Worm (Caenorhabditis elegans): ENCODE results near the gene nspd-4.

The nspd-4 gene

DNA sequence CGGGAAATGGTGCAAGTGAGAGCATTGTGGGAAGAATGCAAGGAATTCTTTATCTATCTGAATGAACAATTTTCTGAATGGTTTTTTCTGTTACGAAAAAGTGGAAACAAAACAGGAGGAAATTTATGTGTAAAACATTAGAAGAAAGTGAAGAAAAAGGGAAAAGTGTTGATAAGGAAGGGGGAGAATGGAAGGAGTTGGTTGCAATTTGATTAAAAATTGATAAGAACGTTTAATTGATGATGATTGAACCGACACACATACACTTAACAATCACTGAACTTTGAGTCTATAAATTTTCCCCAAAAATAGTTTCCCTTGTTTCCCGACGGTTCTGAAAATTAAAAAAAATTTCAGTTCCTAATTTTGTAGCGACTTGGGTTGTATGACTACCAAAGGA, 39.5 kb upstream of the nspd-4 start:
- no peak for TF ChIP-seq ceh-48 (tag; optimal IDR thresholded peaks at IDR 0.05)
- peak; percentile 80 for TF ChIP-seq elt-2 (tag; optimal IDR thresholded peaks at IDR 0.05)

ce11 chrII:4805799-4806198, 36.6 kb upstream of the nspd-4 start:
- no peak for TF ChIP-seq Y22D7AL.16 (tag; optimal IDR thresholded peaks at IDR 0.05)
- TF ChIP-seq unc-55 (GFP tag; optimal IDR thresholded peaks at IDR 0.05): peak; percentile 61
- no peak for TF ChIP-seq ref-2 (tag; optimal IDR thresholded peaks at IDR 0.05)
- TF ChIP-seq sox-2 (GFP tag; IDR thresholded peaks at IDR 0.05): no peak
- no peak for TF ChIP-seq ceh-34 (tag; optimal IDR thresholded peaks at IDR 0.05)
- peak; percentile 52 for TF ChIP-seq rnt-1 (tag; optimal IDR thresholded peaks at IDR 0.05)

DNA sequence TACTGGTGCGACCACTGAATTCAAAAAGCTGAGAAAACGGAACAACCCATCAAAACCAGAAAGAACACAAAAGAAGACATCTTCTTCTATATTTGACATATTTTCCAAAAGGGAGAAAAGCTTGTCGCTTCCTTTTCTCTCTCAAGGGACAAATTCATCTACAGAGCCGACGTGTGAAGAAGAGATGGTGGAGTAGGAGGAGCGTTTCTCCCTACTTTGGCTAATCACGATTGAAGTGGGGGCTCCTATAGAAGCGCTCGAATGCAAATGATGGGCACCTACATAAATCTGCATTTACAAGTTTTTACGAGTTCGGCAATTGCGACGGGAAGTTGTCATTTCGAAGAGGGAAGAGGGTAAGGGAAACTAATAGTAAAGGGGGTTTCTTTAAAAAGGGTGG, 36.1 kb upstream of the nspd-4 start:
- TF ChIP-seq unc-3 (GFP tag; conservative IDR thresholded peaks at IDR 0.05): no peak
- no peak for TF ChIP-seq unc-3 (tag; optimal IDR thresholded peaks at IDR 0.05)
- TF ChIP-seq ttx-3 (tag; optimal IDR thresholded peaks at IDR 0.05): no peak
- no peak for TF ChIP-seq pag-3 (tag; optimal IDR thresholded peaks at IDR 0.05; ENCODE audit: borderline replicate concordance)
- TF ChIP-seq F13H6.1 (tag; optimal IDR thresholded peaks at IDR 0.05): no peak
- TF ChIP-seq fkh-10 (GFP tag; optimal IDR thresholded peaks at IDR 0.05): no peak
- no peak for TF ChIP-seq fkh-6 (tag; optimal IDR thresholded peaks at IDR 0.05)
- TF ChIP-seq ceh-2 (tag; optimal IDR thresholded peaks at IDR 0.05): no peak
- no peak for TF ChIP-seq hlh-8 (tag; optimal IDR thresholded peaks at IDR 0.05)
- TF ChIP-seq madf-2 (tag; optimal IDR thresholded peaks at IDR 0.05): no peak

DNA sequence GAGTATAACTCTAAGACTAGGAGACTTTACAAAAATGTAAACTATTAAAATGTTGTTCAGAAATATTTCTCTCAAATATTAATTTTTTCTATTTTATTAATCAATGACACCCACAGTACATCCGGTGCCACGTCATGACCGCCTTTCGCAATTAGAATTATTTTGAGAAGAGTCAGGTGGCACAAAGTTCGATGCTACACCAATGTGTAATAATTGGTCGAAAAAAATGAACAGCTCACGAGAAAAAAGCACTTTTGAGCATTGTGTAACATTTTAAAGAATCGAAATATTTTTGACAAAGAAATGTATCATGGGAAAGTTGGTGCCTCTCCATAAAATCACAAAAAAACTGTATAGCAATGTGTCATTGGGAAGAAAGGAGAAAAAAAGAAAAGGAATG, 35.7 kb upstream of the nspd-4 start:
- TF ChIP-seq dmd-4 (tag; optimal IDR thresholded peaks at IDR 0.05; ENCODE audit: borderline replicate concordance) (no peak), ceh-9 (tag; optimal IDR thresholded peaks at IDR 0.05) (no peak), ceh-48 (tag; optimal IDR thresholded peaks at IDR 0.05) (no peak), pros-1 (tag; optimal IDR thresholded peaks at IDR 0.05) (no peak), lim-6 (tag; optimal IDR thresholded peaks at IDR 0.05) (no peak), unc-86 (tag; optimal IDR thresholded peaks at IDR 0.05) (no peak), pha-2 (tag; optimal IDR thresholded peaks at IDR 0.05) (no peak), syd-9 (tag; optimal IDR thresholded peaks at IDR 0.05) (no peak), dve-1 (tag; optimal IDR thresholded peaks at IDR 0.05) (no peak), elt-4 (tag; optimal IDR thresholded peaks at IDR 0.05) (no peak), fax-1 (tag; optimal IDR thresholded peaks at IDR 0.05) (no peak), hlh-13 (GFP tag; optimal IDR thresholded peaks at IDR 0.05) (no peak), T23F11.4 (GFP tag; optimal IDR thresholded peaks at IDR 0.05) (no peak), eyg-1 (tag; optimal IDR thresholded peaks at IDR 0.05) (no peak), hlh-6 (tag; optimal IDR thresholded peaks at IDR 0.05) (no peak), pqm-1 (tag; optimal IDR thresholded peaks at IDR 0.05) (no peak), ceh-34 (tag; optimal IDR thresholded peaks at IDR 0.05) (no peak), hlh-30 (tag; optimal IDR thresholded peaks at IDR 0.05; ENCODE audit: insufficient read depth) (no peak), unc-55 (GFP tag; optimal IDR thresholded peaks at IDR 0.05) (no peak), npax-4 (tag; optimal IDR thresholded peaks at IDR 0.05) (no peak)

- no peak for TF ChIP-seq C08G9.2 (tag; optimal IDR thresholded peaks at IDR 0.05)
- TF ChIP-seq ceh-31 (tag; optimal IDR thresholded peaks at IDR 0.05): no peak
- TF ChIP-seq ceh-14 (tag; optimal IDR thresholded peaks at IDR 0.05): no peak
- TF ChIP-seq ceh-9 (tag; optimal IDR thresholded peaks at IDR 0.05): no peak
- no peak for TF ChIP-seq hlh-6 (tag; optimal IDR thresholded peaks at IDR 0.05)
- no peak for TF ChIP-seq unc-86 (tag; optimal IDR thresholded peaks at IDR 0.05)
- TF ChIP-seq odd-2 (tag; optimal IDR thresholded peaks at IDR 0.05): no peak
- no peak for TF ChIP-seq ztf-16 (tag; optimal IDR thresholded peaks at IDR 0.05)
- TF ChIP-seq eyg-1 (tag; optimal IDR thresholded peaks at IDR 0.05): no peak
- TF ChIP-seq hlh-8 (tag; optimal IDR thresholded peaks at IDR 0.05): no peak
- TF ChIP-seq che-1 (tag; optimal IDR thresholded peaks at IDR 0.05): no peak
- no peak for TF ChIP-seq sox-4 (tag; optimal IDR thresholded peaks at IDR 0.05)
- no peak for TF ChIP-seq T23F11.4 (GFP tag; optimal IDR thresholded peaks at IDR 0.05)
- TF ChIP-seq F13H6.1 (tag; optimal IDR thresholded peaks at IDR 0.05): no peak
- no peak for TF ChIP-seq elt-2 (tag; optimal IDR thresholded peaks at IDR 0.05)
- no peak for TF ChIP-seq fax-1 (tag; optimal IDR thresholded peaks at IDR 0.05)
- no peak for TF ChIP-seq ahr-1 (tag; optimal IDR thresholded peaks at IDR 0.05)
- no peak for TF ChIP-seq sdc-2 (tag; optimal IDR thresholded peaks at IDR 0.05)
- TF ChIP-seq hlh-30 (tag; optimal IDR thresholded peaks at IDR 0.05; ENCODE audit: insufficient read depth): no peak
- no peak for TF ChIP-seq hlh-15 (tag; optimal IDR thresholded peaks at IDR 0.05)
Measured at ce11 chrII:4811986-4812385, 30.4 kb upstream of the nspd-4 start, which contains the start of gene rig-6. Gene rig-6 (minus strand): TSS chrII:4812086.
